Fruit fly (Drosophila melanogaster): ENCODE results near the gene GABA-B-R1.

GABA-B-R1 gene

DNA sequence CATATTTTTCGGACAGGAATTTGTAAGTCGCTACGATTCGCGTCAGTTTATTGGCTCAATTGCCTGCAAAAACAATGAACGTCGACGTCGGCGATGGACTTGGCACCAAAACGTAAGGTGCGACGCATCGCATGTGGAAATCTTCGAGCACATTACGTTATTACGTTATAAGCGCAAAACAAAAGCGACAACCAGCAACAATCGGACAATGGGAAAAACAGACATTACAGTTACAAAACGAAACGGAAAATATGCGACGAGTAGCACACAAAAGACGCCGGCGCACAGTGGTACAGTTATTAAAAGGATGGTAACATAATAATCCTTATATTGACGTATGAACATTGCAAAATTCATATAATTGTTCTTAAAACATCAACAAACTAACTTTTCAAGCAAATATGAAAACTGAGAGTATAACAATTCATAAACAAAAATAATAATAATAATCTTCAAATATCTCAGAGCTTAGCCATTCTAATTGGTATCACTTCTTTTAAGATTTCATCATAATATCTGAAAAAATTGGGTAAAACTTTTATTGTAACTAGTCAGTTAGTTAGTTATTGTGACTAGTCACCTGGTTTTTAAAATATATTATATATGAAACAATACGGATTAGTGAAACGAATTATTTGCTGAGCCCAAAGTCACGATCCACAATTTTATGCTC, 21.2 kb upstream of the GABA-B-R1 start (continued):
- TF ChIP-seq dm (GFP tag; optimal IDR thresholded peaks at IDR 0.05), result no peak
- no peak for TF ChIP-seq CG9817 (tag; optimal IDR thresholded peaks at IDR 0.05)
- TF ChIP-seq dmrt99B (tag; optimal IDR thresholded peaks at IDR 0.05), result peak; percentile 35
- peak; percentile 40 for TF ChIP-seq phol (tag; optimal IDR thresholded peaks at IDR 0.05)
- peak; percentile 11 for TF ChIP-seq Xbp1 (GFP tag; optimal IDR thresholded peaks at IDR 0.05)
- TF ChIP-seq CG10147 (GFP tag; optimal IDR thresholded peaks at IDR 0.05), result peak; percentile 9
- no peak for TF ChIP-seq Elba2 (GFP tag; optimal IDR thresholded peaks at IDR 0.05)
- TF ChIP-seq CG11695 (GFP tag; IDR thresholded peaks at IDR 0.05), result 0 out of 3 replicates have a peak, but pooled peaks have one; percentile 15
- no peak for TF ChIP-seq CG15479 (GFP tag; optimal IDR thresholded peaks at IDR 0.05)
- no peak for TF ChIP-seq CG2712 (tag; optimal IDR thresholded peaks at IDR 0.05)
- TF ChIP-seq cwo (GFP tag; optimal IDR thresholded peaks at IDR 0.05), result no peak
- TF ChIP-seq run (tag; optimal IDR thresholded peaks at IDR 0.05), result no peak
- TF ChIP-seq Ptx1 (GFP tag; IDR thresholded peaks at IDR 0.05), result peak; percentile 16; the same call in 1 of the 2 replicates
- TF ChIP-seq B-H1 (GFP tag; IDR thresholded peaks at IDR 0.05), result no peak
- TF ChIP-seq Nf-YA (GFP tag; IDR thresholded peaks at IDR 0.05), result no peak
- TF ChIP-seq CG11398 (GFP tag; optimal IDR thresholded peaks at IDR 0.05), result no peak
- peak; percentile 69 for TF ChIP-seq sens (GFP tag)
- peak; percentile 52 for TF ChIP-seq Sox102F (GFP tag; optimal IDR thresholded peaks at IDR 0.05)
- no peak for TF ChIP-seq esg (GFP tag; conservative IDR thresholded peaks at IDR 0.05)
- TF ChIP-seq Oli (tag; optimal IDR thresholded peaks at IDR 0.05), result peak; percentile 23
- peak; percentile 68 for TF ChIP-seq CG11504 (tag; optimal IDR thresholded peaks at IDR 0.05)
- no peak for TF ChIP-seq tgo (GFP tag; IDR thresholded peaks at IDR 0.05)
- no peak for TF ChIP-seq CG9932 (GFP tag; IDR thresholded peaks at IDR 0.05)
- peak; percentile 46 for TF ChIP-seq az2 (GFP tag; optimal IDR thresholded peaks at IDR 0.05)
- TF ChIP-seq Sox100B (GFP tag; optimal IDR thresholded peaks at IDR 0.05), result peak; percentile 27
- TF ChIP-seq CG2678 (tag; optimal IDR thresholded peaks at IDR 0.05), result peak; percentile 15
- TF ChIP-seq fd3F (GFP tag; optimal IDR thresholded peaks at IDR 0.05), result no peak
- TF ChIP-seq CG1602 (GFP tag; optimal IDR thresholded peaks at IDR 0.05), result peak; percentile 19
- TF ChIP-seq CG13424 (tag; optimal IDR thresholded peaks at IDR 0.05), result peak; percentile 23
- TF ChIP-seq CTCF (GFP tag; optimal IDR thresholded peaks at IDR 0.05), result peak; percentile 58
- no peak for TF ChIP-seq Oaz (GFP tag; IDR thresholded peaks at IDR 0.05)
- TF ChIP-seq CG10654 (GFP tag; optimal IDR thresholded peaks at IDR 0.05), result no peak
- peak; percentile 36 for TF ChIP-seq CG12391 (tag; optimal IDR thresholded peaks at IDR 0.05)
- peak; percentile 28 for TF ChIP-seq CG30403 (GFP tag; optimal IDR thresholded peaks at IDR 0.05)
- TF ChIP-seq PHDP (tag; optimal IDR thresholded peaks at IDR 0.05), result no peak
- TF ChIP-seq CG8388 (GFP tag; optimal IDR thresholded peaks at IDR 0.05), result peak; percentile 8
- TF ChIP-seq CG17829 (tag; optimal IDR thresholded peaks at IDR 0.05), result no peak
- no peak for TF ChIP-seq h (optimal IDR thresholded peaks at IDR 0.05)
- no peak for TF ChIP-seq Dll (GFP tag; IDR thresholded peaks at IDR 0.05; ENCODE audit: partially characterized antibody)
- TF ChIP-seq tin (GFP tag; optimal IDR thresholded peaks at IDR 0.05), result peak; percentile 20
- peak; percentile 1 for TF ChIP-seq CG10979 (tag; optimal IDR thresholded peaks at IDR 0.05)
- TF ChIP-seq CG12104 (GFP tag; optimal IDR thresholded peaks at IDR 0.05), result peak; percentile 14
- no peak for TF ChIP-seq unpg (GFP tag; optimal IDR thresholded peaks at IDR 0.05)
- no peak for TF ChIP-seq CG2202 (tag; optimal IDR thresholded peaks at IDR 0.05)
- no peak for TF ChIP-seq HmgZ (tag; optimal IDR thresholded peaks at IDR 0.05)
- TF ChIP-seq wek (GFP tag; optimal IDR thresholded peaks at IDR 0.05), result no peak
- TF ChIP-seq CG18262 (tag; optimal IDR thresholded peaks at IDR 0.05), result peak; percentile 17
- TF ChIP-seq Hmx (GFP tag; optimal IDR thresholded peaks at IDR 0.05), result no peak
- TF ChIP-seq CG6854 (GFP tag; optimal IDR thresholded peaks at IDR 0.05), result no peak
- peak; percentile 94 for TF ChIP-seq CG9437 (GFP tag; optimal IDR thresholded peaks at IDR 0.05)
- TF ChIP-seq dysf (GFP tag; IDR thresholded peaks at IDR 0.05), result 0 out of 3 replicates have a peak, but pooled peaks have one; percentile 8
